Fruit fly (Drosophila melanogaster): Measurements from ENCODE around the gene Dhrs4.

The Dhrs4 gene

DNA sequence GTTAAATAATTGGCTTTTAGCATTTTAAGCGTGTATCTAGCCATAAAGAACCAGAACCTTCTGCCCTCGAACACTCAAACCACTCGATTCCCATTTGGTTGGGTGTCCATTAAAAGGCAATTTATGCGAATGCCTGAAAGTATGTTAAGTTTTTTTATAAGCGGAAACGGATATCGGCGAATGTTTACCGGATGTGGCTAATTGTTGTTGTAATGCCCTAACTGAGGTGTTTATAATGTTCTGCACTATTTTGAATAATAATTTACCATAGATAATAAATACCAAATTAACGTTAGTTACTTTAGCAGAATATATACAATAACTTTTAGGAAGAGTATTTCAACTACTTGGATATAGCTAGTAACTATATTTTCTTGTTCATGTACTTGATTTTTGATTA, 44.8 kb downstream of the Dhrs4 start (continued):
- TF ChIP-seq eg (GFP tag; IDR thresholded peaks at IDR 0.05) = no peak
- TF ChIP-seq CG10669 (GFP tag; optimal IDR thresholded peaks at IDR 0.05) = peak; percentile 45
- peak; percentile 18 for TF ChIP-seq Sox102F (GFP tag; optimal IDR thresholded peaks at IDR 0.05)

Data from whole organism, prepupa.